Fruit fly (Drosophila melanogaster): Measurements from ENCODE around the gene CG13078.

The CG13078 gene

DNA sequence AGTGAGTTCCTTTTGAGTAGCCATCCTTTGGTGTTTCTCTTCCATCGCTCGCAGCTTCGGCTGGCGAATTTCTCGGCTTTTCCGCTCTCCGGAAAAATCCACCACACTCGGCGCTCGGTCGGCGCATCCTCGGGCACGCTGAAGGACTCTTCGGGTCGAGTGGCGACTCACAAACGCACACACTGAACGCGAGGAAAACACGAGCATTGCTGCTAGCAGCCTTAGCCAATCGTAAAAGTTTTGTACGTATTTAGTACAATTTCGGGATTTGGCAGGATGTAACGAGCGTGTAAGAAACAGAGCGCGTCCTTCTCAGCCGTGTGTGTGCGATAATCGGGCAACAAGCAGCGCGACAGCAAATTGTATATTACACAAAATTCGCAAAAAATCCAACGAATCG, 42.6 kb downstream of the CG13078 start, which contains the start of gene CG46244 (continued):
- TF ChIP-seq Deaf1 (tag; optimal IDR thresholded peaks at IDR 0.05) (peak; percentile 98), hb (GFP tag; IDR thresholded peaks at IDR 0.05; ENCODE audit: partially characterized antibody) (no peak), CG31365 (tag; optimal IDR thresholded peaks at IDR 0.05) (no peak), Nf-YB (GFP tag; optimal IDR thresholded peaks at IDR 0.05) (peak; percentile 73), maf-S (GFP tag; optimal IDR thresholded peaks at IDR 0.05) (no peak), HHEX (GFP tag; optimal IDR thresholded peaks at IDR 0.05) (no peak), crc (GFP tag; optimal IDR thresholded peaks at IDR 0.05) (no peak), CG1602 (GFP tag; optimal IDR thresholded peaks at IDR 0.05) (no peak), lmd (GFP tag; IDR thresholded peaks at IDR 0.05) (no peak), rib (GFP tag; IDR thresholded peaks at IDR 0.05) (no peak)
